Worm (Caenorhabditis elegans): ENCODE results near the gene lov-1.

lov-1 gene

ce11 chrII:10067817-10068216 lies 53.8 kb downstream of the lov-1 start, which contains the start of gene die-1:
TSS of gene die-1 (minus strand) at chrII:10067917.
- no peak for TF ChIP-seq unc-62 (GFP tag; optimal IDR thresholded peaks at IDR 0.05)

DNA sequence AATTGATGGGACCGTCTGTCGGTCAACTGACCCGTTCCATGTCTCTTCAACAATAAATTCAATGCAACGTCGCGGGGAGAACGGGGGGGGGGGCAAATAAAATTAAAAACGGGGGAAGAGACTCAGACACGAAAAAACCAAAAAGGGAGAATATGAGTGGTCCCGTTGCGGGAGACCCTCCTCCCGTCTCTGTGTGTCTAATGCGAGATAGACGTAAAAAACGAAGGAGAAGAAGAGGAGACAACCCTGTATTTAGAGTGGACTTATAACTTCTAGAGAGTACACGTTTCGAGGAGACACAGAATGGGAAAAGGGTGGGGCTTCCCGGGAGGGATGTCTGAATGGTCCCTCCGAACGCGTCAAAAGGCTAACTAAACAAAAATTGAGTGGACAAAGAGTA lies 56.2 kb downstream of the lov-1 start:
- no peak for TF ChIP-seq unc-62 (GFP tag; optimal IDR thresholded peaks at IDR 0.05)

DNA sequence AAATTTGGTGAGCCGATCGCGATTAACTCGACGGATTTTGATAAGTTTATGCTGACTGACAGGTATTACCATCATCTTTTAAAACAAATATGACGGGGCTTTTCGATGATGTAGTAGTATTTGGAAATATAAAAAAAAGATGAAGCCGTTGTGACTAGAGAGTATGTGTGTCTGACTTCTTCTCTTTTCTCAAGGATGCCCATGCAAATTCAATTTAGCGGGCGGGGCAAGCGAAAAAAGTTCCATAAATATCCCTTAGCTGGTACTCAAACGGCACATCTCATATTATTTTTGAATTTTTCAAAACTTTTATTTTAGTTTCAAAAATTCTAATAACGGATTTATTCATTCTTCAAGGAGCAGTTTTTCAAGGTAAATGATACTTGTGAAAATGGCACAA lies 61.1 kb downstream of the lov-1 start, which contains the start of gene stg-1:
Gene stg-1 (minus strand): TSS at position 153 of the 400 bp plus-strand sequence.
- TF ChIP-seq unc-62 (GFP tag; optimal IDR thresholded peaks at IDR 0.05), result no peak
